Fruit fly (Drosophila melanogaster): ENCODE results near the gene CG7778.

CG7778 gene

DNA sequence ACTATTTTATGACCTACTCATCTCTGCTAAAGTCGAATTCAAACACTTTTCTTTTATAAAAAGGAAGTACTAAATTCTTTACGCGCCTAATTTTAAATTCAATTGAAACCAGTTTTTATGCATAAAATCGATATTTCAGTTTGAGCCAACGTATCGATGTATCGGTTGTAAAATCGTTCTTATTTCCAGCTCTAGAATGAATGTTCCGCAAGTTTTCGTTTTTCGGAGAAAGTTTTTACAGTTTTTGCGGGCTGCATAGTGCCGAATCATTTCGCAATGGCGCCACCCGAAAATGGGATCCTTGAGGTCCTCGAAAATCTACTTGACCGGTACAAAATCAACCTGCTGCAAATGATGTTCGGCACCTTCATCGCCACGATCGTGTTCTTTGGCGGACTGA, 41.0 kb upstream of the CG7778 start, which contains the start of gene CG7840 (continued):
- TF ChIP-seq Xrp1 (GFP tag; IDR thresholded peaks at IDR 0.05) (no peak), CG12744 (GFP tag; optimal IDR thresholded peaks at IDR 0.05) (no peak), Hr78 (GFP tag; optimal IDR thresholded peaks at IDR 0.05) (no peak), CG17568 (GFP tag; optimal IDR thresholded peaks at IDR 0.05) (no peak), CG3726 (GFP tag; IDR thresholded peaks at IDR 0.05) (no peak), CG12155 (GFP tag; optimal IDR thresholded peaks at IDR 0.05) (no peak), klu (GFP tag; IDR thresholded peaks at IDR 0.05) (no peak), CG34224 (GFP tag; IDR thresholded peaks at IDR 0.05; ENCODE audit: partially characterized antibody) (peak; percentile 91), Fer1 (GFP tag; optimal IDR thresholded peaks at IDR 0.05) (no peak), salm (tag; optimal IDR thresholded peaks at IDR 0.05) (no peak), trem (tag; optimal IDR thresholded peaks at IDR 0.05) (peak; percentile 32), CG6175 (GFP tag; IDR thresholded peaks at IDR 0.05) (no peak), corto (GFP tag; optimal IDR thresholded peaks at IDR 0.05) (no peak), CG15696 (tag; optimal IDR thresholded peaks at IDR 0.05) (no peak), CG7556 (GFP tag; optimal IDR thresholded peaks at IDR 0.05) (no peak), CG6689 (GFP tag; IDR thresholded peaks at IDR 0.05) (no peak), jumu (GFP tag; optimal IDR thresholded peaks at IDR 0.05) (no peak), Hey (tag; optimal IDR thresholded peaks at IDR 0.05) (no peak), CG7357 (GFP tag; IDR thresholded peaks at IDR 0.05) (no peak), CG6791 (GFP tag; IDR thresholded peaks at IDR 0.05; ENCODE audit: partially characterized antibody) (peak; percentile 93), prd (optimal IDR thresholded peaks at IDR 0.05) (no peak), prd (GFP tag; IDR thresholded peaks at IDR 0.05) (no peak), CG42726 (GFP tag; IDR thresholded peaks at IDR 0.05; ENCODE audit: partially characterized antibody) (peak; percentile 84), Usf (GFP tag; optimal IDR thresholded peaks at IDR 0.05) (no peak), Hr51 (GFP tag; optimal IDR thresholded peaks at IDR 0.05) (no peak), tio (GFP tag; optimal IDR thresholded peaks at IDR 0.05) (no peak), bowl (GFP tag; IDR thresholded peaks at IDR 0.05) (no peak), Hmx (GFP tag; optimal IDR thresholded peaks at IDR 0.05) (no peak), crp (GFP tag; optimal IDR thresholded peaks at IDR 0.05) (no peak), TFAM (GFP tag; optimal IDR thresholded peaks at IDR 0.05) (no peak), CoRest (tag; optimal IDR thresholded peaks at IDR 0.05) (peak; percentile 3), CrebB (tag; optimal IDR thresholded peaks at IDR 0.05) (no peak), YL-1 (GFP tag; optimal IDR thresholded peaks at IDR 0.05) (peak; percentile 38), Dp (GFP tag; optimal IDR thresholded peaks at IDR 0.05) (peak; percentile 88), CG43689 (GFP tag; IDR thresholded peaks at IDR 0.05) (no peak), CG17829 (tag; optimal IDR thresholded peaks at IDR 0.05) (no peak), CG8290 (GFP tag; optimal IDR thresholded peaks at IDR 0.05) (no peak), CG8290 (tag; optimal IDR thresholded peaks at IDR 0.05) (no peak), HLH4C (GFP tag; IDR thresholded peaks at IDR 0.05; ENCODE audit: partially characterized antibody) (peak; percentile 78), tll (GFP tag; optimal IDR thresholded peaks at IDR 0.05) (no peak), CG10979 (tag; optimal IDR thresholded peaks at IDR 0.05) (no peak), Rx (GFP tag; IDR thresholded peaks at IDR 0.05) (no peak), CG13123 (GFP tag; optimal IDR thresholded peaks at IDR 0.05) (no peak), ems (GFP tag; optimal IDR thresholded peaks at IDR 0.05) (no peak), dimm (GFP tag; IDR thresholded peaks at IDR 0.05) (no peak), pros (GFP tag; optimal IDR thresholded peaks at IDR 0.05) (no peak), CG10147 (GFP tag; optimal IDR thresholded peaks at IDR 0.05) (no peak), da (GFP tag; optimal IDR thresholded peaks at IDR 0.05) (no peak), CG12104 (GFP tag; optimal IDR thresholded peaks at IDR 0.05) (no peak), sisA (GFP tag; IDR thresholded peaks at IDR 0.05) (no peak), E2f2 (GFP tag; IDR thresholded peaks at IDR 0.05) (peak; percentile 93), gsb (GFP tag; IDR thresholded peaks at IDR 0.05) (no peak)

Data from whole organism, embryonic.